Worm (Caenorhabditis elegans): ENCODE data around the gene nse-4.
A peak's percentile ranks its signal among the peaks of the same experiment; 100 is the strongest.

The nse-4 gene

ce11 chrIV:11433709-11434108 lies 46.9 kb upstream of the nse-4 start (continued):
- TF ChIP-seq elt-2 (tag; optimal IDR thresholded peaks at IDR 0.05), result peak; percentile 24
- TF ChIP-seq ztf-4 (tag; optimal IDR thresholded peaks at IDR 0.05), result no peak
- no peak for TF ChIP-seq daf-12 (tag; optimal IDR thresholded peaks at IDR 0.05)
- TF ChIP-seq ceh-16 (tag; optimal IDR thresholded peaks at IDR 0.05), result no peak
- no peak for TF ChIP-seq egl-5 (tag; optimal IDR thresholded peaks at IDR 0.05)

ce11 chrIV:11434575-11434974 lies 46.1 kb upstream of the nse-4 start:
- TF ChIP-seq elt-2 (tag; optimal IDR thresholded peaks at IDR 0.05), result peak; percentile 64
- peak; percentile 19 for TF ChIP-seq egl-5 (tag; optimal IDR thresholded peaks at IDR 0.05)
- no peak for TF ChIP-seq elt-3 (tag; optimal IDR thresholded peaks at IDR 0.05)
- TF ChIP-seq unc-62 (GFP tag; optimal IDR thresholded peaks at IDR 0.05), result no peak

ce11 chrIV:11435761-11436160 lies 44.9 kb upstream of the nse-4 start:
- TF ChIP-seq eor-1 (tag; optimal IDR thresholded peaks at IDR 0.05) (no peak), unc-62 (GFP tag; optimal IDR thresholded peaks at IDR 0.05) (no peak), lin-39 (tag; optimal IDR thresholded peaks at IDR 0.05) (no peak)

- TF ChIP-seq ZK546.5 (tag; optimal IDR thresholded peaks at IDR 0.05) (no peak), nfya-1 (tag; optimal IDR thresholded peaks at IDR 0.05; ENCODE audit: insufficient read depth) (no peak), pha-4 (tag; optimal IDR thresholded peaks at IDR 0.05) (peak; percentile 89)
Measured at ce11 chrIV:11438255-11438654, 42.4 kb upstream of the nse-4 start.

- peak; percentile 55 for TF ChIP-seq lin-39 (tag; optimal IDR thresholded peaks at IDR 0.05)
- TF ChIP-seq ceh-82 (tag; optimal IDR thresholded peaks at IDR 0.05), result no peak
- TF ChIP-seq ceh-9 (tag; optimal IDR thresholded peaks at IDR 0.05), result no peak
Measured at ce11 chrIV:11452928-11453327, 27.7 kb upstream of the nse-4 start.

ce11 chrIV:11455824-11456223 lies 24.8 kb upstream of the nse-4 start:
- TF ChIP-seq elt-2 (tag; optimal IDR thresholded peaks at IDR 0.05) (no peak), ceh-9 (tag; optimal IDR thresholded peaks at IDR 0.05) (no peak), fkh-10 (GFP tag; optimal IDR thresholded peaks at IDR 0.05) (no peak), snpc-4 (tag; optimal IDR thresholded peaks at IDR 0.05) (no peak), zag-1 (tag; optimal IDR thresholded peaks at IDR 0.05) (no peak), egl-27 (tag; optimal IDR thresholded peaks at IDR 0.05) (no peak), lsy-12 (tag; optimal IDR thresholded peaks at IDR 0.05) (no peak), elt-1 (tag; optimal IDR thresholded peaks at IDR 0.05) (no peak), hmg-11 (tag; optimal IDR thresholded peaks at IDR 0.05) (no peak), nhr-23 (tag; optimal IDR thresholded peaks at IDR 0.05) (no peak), nhr-25 (tag; optimal IDR thresholded peaks at IDR 0.05) (no peak), pha-4 (tag; optimal IDR thresholded peaks at IDR 0.05) (no peak), pqm-1 (tag; optimal IDR thresholded peaks at IDR 0.05) (no peak), eor-1 (tag; optimal IDR thresholded peaks at IDR 0.05) (no peak)

ce11 chrIV:11458700-11459263 lies 21.9 kb upstream of the nse-4 start:
- peak; percentile 13 for TF ChIP-seq nfya-1 (tag; optimal IDR thresholded peaks at IDR 0.05; ENCODE audit: insufficient read depth)
- no peak for TF ChIP-seq snpc-4 (tag; optimal IDR thresholded peaks at IDR 0.05)

- TF ChIP-seq nhr-12 (tag; optimal IDR thresholded peaks at IDR 0.05) (no peak), mml-1 (tag; optimal IDR thresholded peaks at IDR 0.05) (no peak), hmg-11 (tag; optimal IDR thresholded peaks at IDR 0.05) (no peak), elt-1 (tag; optimal IDR thresholded peaks at IDR 0.05) (no peak), nhr-23 (tag; optimal IDR thresholded peaks at IDR 0.05) (no peak), R02D3.7 (tag; optimal IDR thresholded peaks at IDR 0.05) (no peak), nfya-1 (tag; optimal IDR thresholded peaks at IDR 0.05; ENCODE audit: insufficient read depth) (no peak), egl-27 (tag; optimal IDR thresholded peaks at IDR 0.05) (no peak), nhr-43 (tag; optimal IDR thresholded peaks at IDR 0.05; ENCODE audit: poor library complexity, severe bottlenecking) (no peak), zag-1 (tag; optimal IDR thresholded peaks at IDR 0.05) (no peak), unc-62 (GFP tag; optimal IDR thresholded peaks at IDR 0.05) (no peak), nhr-28 (tag; optimal IDR thresholded peaks at IDR 0.05) (no peak), lin-15B (tag; optimal IDR thresholded peaks at IDR 0.05) (no peak), ceh-9 (tag; optimal IDR thresholded peaks at IDR 0.05) (no peak), fkh-2 (tag; optimal IDR thresholded peaks at IDR 0.05) (no peak)
Measured at ce11 chrIV:11459684-11460083, 21.0 kb upstream of the nse-4 start, which contains the start of gene npr-3. Gene npr-3, plus strand, starts transcription at chrIV:11459984.
